Worm (Caenorhabditis elegans): Measurements from ENCODE around the gene F13E6.1.

DNA sequence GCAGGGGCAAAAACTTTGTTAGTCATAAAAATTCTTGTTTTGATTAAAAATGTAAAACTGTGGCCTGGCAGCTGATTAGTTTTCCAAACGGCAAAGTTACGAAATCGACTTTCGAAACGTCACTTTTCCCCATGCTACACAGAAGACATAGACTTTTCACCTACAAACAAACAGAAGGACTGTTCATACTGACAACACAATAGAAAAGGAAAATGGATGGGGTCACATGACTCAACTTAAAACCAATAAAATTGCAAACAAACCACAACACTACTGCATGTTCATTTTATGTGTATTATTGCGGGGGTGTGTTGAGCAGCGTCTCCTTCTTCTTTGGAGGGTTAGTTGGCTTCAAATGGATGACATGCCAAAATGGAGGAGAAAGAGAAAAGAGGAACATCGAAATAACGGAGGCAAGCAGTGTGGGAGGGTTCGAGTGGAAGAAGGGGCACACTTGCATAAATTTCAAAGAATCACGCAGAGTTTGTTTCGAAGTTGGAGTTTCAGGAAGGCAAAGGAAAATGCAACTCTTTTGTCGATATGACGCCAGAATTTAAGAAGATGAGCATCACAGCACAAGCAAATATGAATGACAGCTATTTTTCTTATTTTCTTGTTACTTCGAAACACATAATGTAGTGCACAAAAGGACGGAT, 1.3 kb upstream of the F13E6.1 start:
- no peak for TF ChIP-seq elt-3 (tag; optimal IDR thresholded peaks at IDR 0.05)
- TF ChIP-seq lsy-2 (tag; optimal IDR thresholded peaks at IDR 0.05), result peak in 1 of 2 experiments; percentile 27
- no peak for TF ChIP-seq nhr-77 (tag; optimal IDR thresholded peaks at IDR 0.05)
- TF ChIP-seq fos-1 (tag; optimal IDR thresholded peaks at IDR 0.05), result peak; percentile 18
- TF ChIP-seq lin-13 (GFP tag; optimal IDR thresholded peaks at IDR 0.05), result peak; percentile 23
- TF ChIP-seq nhr-23 (tag; optimal IDR thresholded peaks at IDR 0.05), result no peak
- peak in 1 of 2 experiments; percentile 23 for TF ChIP-seq mdl-1 (tag; optimal IDR thresholded peaks at IDR 0.05)

All from whole organism, L2 larva.